Fruit fly (Drosophila melanogaster) whole organism, embryonic: ENCODE results near the gene CG8861.

Experiments
- BtbVII ChIP-seq: fragments of 200-800 bp; sonication (Bioruptor generic); optimal IDR thresholded peaks from 3 replicates; lab custom pipeline; 2017; ENCODE audit warnings: missing biosample characterization, mild to moderate bottlenecking, missing genetic modification characterization
- CG11093 ChIP-seq: fragments of 200-800 bp; sonication (Bioruptor generic); IDR thresholded peaks from 3 replicates; pipeline ENCODE4 v1.3.6; 2022; ENCODE audit warnings: missing biosample characterization, missing genetic modification characterization
- CG12155 ChIP-seq: fragments of 200-800 bp; sonication (Bioruptor generic); optimal IDR thresholded peaks from 3 replicates; lab custom pipeline; 2016; ENCODE audit warnings: missing biosample characterization, missing genetic modification characterization
- CG12391 ChIP-seq: fragments of 200-800 bp; sonication (Bioruptor generic); optimal IDR thresholded peaks from 3 replicates; lab custom pipeline; 2018; ENCODE audit warnings: missing biosample characterization, mild to moderate bottlenecking, missing genetic modification characterization, moderate library complexity
- CG13894 ChIP-seq: fragments of 200-800 bp; sonication (Bioruptor generic); optimal IDR thresholded peaks from 3 replicates; lab custom pipeline; 2018; ENCODE audit warnings: missing biosample characterization, mild to moderate bottlenecking, missing genetic modification characterization, moderate library complexity
- CG17186 ChIP-seq: fragments of 200-800 bp; sonication (Bioruptor generic); optimal IDR thresholded peaks from 3 replicates; lab custom pipeline; 2017; ENCODE audit warnings: missing biosample characterization, missing genetic modification reagents, missing genetic modification characterization
- CG17385 ChIP-seq: fragments of 200-800 bp; sonication (Bioruptor generic); optimal IDR thresholded peaks from 3 replicates; lab custom pipeline; 2018; ENCODE audit warnings: missing biosample characterization, mild to moderate bottlenecking, missing genetic modification characterization
- CG2199 ChIP-seq: fragments of 200-800 bp; sonication (Bioruptor generic); IDR thresholded peaks from 3 replicates; pipeline ENCODE4 v1.3.6; 2022; ENCODE audit warnings: missing biosample characterization, missing genetic modification characterization
- CG3163 ChIP-seq: fragments of 200-800 bp; sonication (Bioruptor generic); optimal IDR thresholded peaks from 3 replicates; lab custom pipeline; 2016; ENCODE audit warnings: missing biosample characterization, missing genetic modification characterization
- CG34376 ChIP-seq: fragments of 200-800 bp; sonication (Bioruptor generic); optimal IDR thresholded peaks from 2 replicates; lab custom pipeline; 2018; ENCODE audit warnings: missing biosample characterization, mild to moderate bottlenecking, missing genetic modification characterization
- CG3847 ChIP-seq: fragments of 200-800 bp; sonication (Bioruptor generic); IDR thresholded peaks from 2 replicates; pipeline ENCODE4 v1.3.6; 2022; ENCODE audit warnings: missing biosample characterization, missing genetic modification characterization
- CG4328 ChIP-seq: fragments of 200-800 bp; sonication (Bioruptor generic); optimal IDR thresholded peaks from 3 replicates; lab custom pipeline; 2017; ENCODE audit warnings: missing biosample characterization, missing genetic modification reagents, missing genetic modification characterization
- CG4707 ChIP-seq: fragments of 200-800 bp; sonication (Bioruptor generic); optimal IDR thresholded peaks from 2 replicates; lab custom pipeline; 2018; ENCODE audit warnings: missing biosample characterization, mild to moderate bottlenecking, missing genetic modification characterization, moderate library complexity
- CG9437 ChIP-seq: fragments of 200-800 bp; sonication (Bioruptor generic); optimal IDR thresholded peaks from 2 replicates; lab custom pipeline; 2018; ENCODE audit warnings: missing biosample characterization, mild to moderate bottlenecking, missing genetic modification characterization
- Dek ChIP-seq: fragments of 200-800 bp; sonication (Bioruptor generic); optimal IDR thresholded peaks from 3 replicates; lab custom pipeline; 2019; ENCODE audit warnings: missing biosample characterization, mild to moderate bottlenecking, missing genetic modification characterization, moderate library complexity
- Fer1 ChIP-seq: fragments of 200-800 bp; sonication (Bioruptor generic); optimal IDR thresholded peaks from 2 replicates; lab custom pipeline; 2017; ENCODE audit warnings: missing biosample characterization, mild to moderate bottlenecking, missing genetic modification characterization
- HHEX ChIP-seq: fragments of 200-800 bp; sonication (Bioruptor generic); optimal IDR thresholded peaks from 3 replicates; lab custom pipeline; 2017; ENCODE audit warnings: missing biosample characterization, mild to moderate bottlenecking, missing genetic modification characterization, missing genetic modification reagents
- Hand ChIP-seq: fragments of 200-800 bp; sonication (Bioruptor generic); optimal IDR thresholded peaks from 2 replicates; lab custom pipeline; 2017; ENCODE audit warnings: mild to moderate bottlenecking, missing biosample characterization, missing genetic modification reagents, missing genetic modification characterization
- HmgD ChIP-seq: fragments of 200-800 bp; sonication (Bioruptor generic); optimal IDR thresholded peaks from 3 replicates; lab custom pipeline; 2016; ENCODE audit warnings: missing biosample characterization, missing genetic modification characterization
- Hr78 ChIP-seq, 2 experiments: fragments of 200-800 bp in 1 of 2; fragments of >200 bp in 1 of 2; sonication (Bioruptor generic) in 1 of 2; optimal IDR thresholded peaks; 2 replicates each; lab custom pipeline; 2017 to 2019; ENCODE audit warnings: missing biosample characterization in 2 of 2, missing genetic modification characterization in 2 of 2, mild to moderate bottlenecking in 1 of 2, moderate library complexity in 1 of 2
- Med ChIP-seq: fragments of 200-800 bp; sonication (Bioruptor generic); peaks from one replicate; lab custom pipeline; 2016; ENCODE audit warnings: missing biosample characterization, missing genetic modification characterization, mild to moderate bottlenecking, inconsistent platforms, moderate library complexity
- Nf-YC ChIP-seq: fragments of 200-800 bp; optimal IDR thresholded peaks from 3 replicates; lab custom pipeline; 2019; ENCODE audit warnings: missing biosample characterization, mild to moderate bottlenecking, missing genetic modification characterization, moderate library complexity
- NfI ChIP-seq: fragments of 200-800 bp; sonication (Bioruptor generic); optimal IDR thresholded peaks from 3 replicates; lab custom pipeline; 2018; ENCODE audit warnings: missing biosample characterization, mild to moderate bottlenecking, missing genetic modification characterization, moderate library complexity
- Pdp1 ChIP-seq, 2 experiments: fragments of 200-800 bp; sonication (Bioruptor generic); optimal IDR thresholded peaks; 3 replicates each; lab custom pipeline; 2016; ENCODE audit warnings: missing biosample characterization in 2 of 2, missing genetic modification characterization in 2 of 2, mild to moderate bottlenecking in 1 of 2, moderate library complexity in 1 of 2
- abd-A ChIP-seq: fragments of 200-800 bp; sonication (Bioruptor generic); optimal IDR thresholded peaks from 3 replicates; lab custom pipeline; 2019; ENCODE audit warnings: missing biosample characterization, mild to moderate bottlenecking, missing genetic modification characterization, moderate library complexity
- bsh ChIP-seq, 2 experiments: fragments of 200-800 bp; sonication (Bioruptor generic); optimal IDR thresholded peaks; 2 replicates each; lab custom pipeline; 2017 to 2018; ENCODE audit warnings: mild to moderate bottlenecking in 2 of 2, missing biosample characterization in 2 of 2, missing genetic modification characterization in 2 of 2, moderate library complexity in 1 of 2
- cg ChIP-seq: fragments of 200-800 bp; sonication (Bioruptor generic); optimal IDR thresholded peaks from 3 replicates; lab custom pipeline; 2019; ENCODE audit warnings: missing biosample characterization, mild to moderate bottlenecking, missing genetic modification characterization, moderate library complexity
- crol ChIP-seq: fragments of 200-800 bp; sonication (Bioruptor generic); IDR thresholded peaks from 2 replicates; pipeline ENCODE4 v1.3.6; 2022; ENCODE audit warnings: missing biosample characterization, missing genetic modification characterization
- esg ChIP-seq: fragments of 200-800 bp; sonication (Bioruptor generic); conservative IDR thresholded peaks from 2 replicates; pipeline ENCODE4 v1.3.6; 2022; ENCODE audit warnings: missing biosample characterization, missing genetic modification characterization
- gfzf ChIP-seq: fragments of 200-800 bp; sonication (Bioruptor generic); optimal IDR thresholded peaks from 2 replicates; lab custom pipeline; 2016; ENCODE audit warnings: missing biosample characterization, mild to moderate bottlenecking, missing genetic modification characterization, moderate library complexity
- gt ChIP-seq: fragments of 200-800 bp; sonication (Bioruptor generic); IDR thresholded peaks from 2 replicates; pipeline ENCODE4 v1.3.6; 2022; ENCODE audit warnings: missing biosample characterization, missing genetic modification characterization
- her ChIP-seq: fragments of 200-800 bp; sonication (Bioruptor generic); optimal IDR thresholded peaks from 2 replicates; lab custom pipeline; 2016; ENCODE audit warnings: missing biosample characterization, missing genetic modification characterization
- insv ChIP-seq, 2 experiments: fragments of 200-800 bp; sonication (Bioruptor generic); optimal IDR thresholded peaks; 3 replicates each; lab custom pipeline; 2016 to 2018; ENCODE audit warnings: missing biosample characterization in 2 of 2, missing genetic modification characterization in 2 of 2
- kah ChIP-seq: fragments of 200-800 bp; sonication (Bioruptor generic); optimal IDR thresholded peaks from 2 replicates; lab custom pipeline; 2018; ENCODE audit warnings: missing biosample characterization, mild to moderate bottlenecking, missing genetic modification characterization
- lbe ChIP-seq: fragments of 200-800 bp; sonication (Bioruptor generic); optimal IDR thresholded peaks from 2 replicates; lab custom pipeline; 2016; ENCODE audit warnings: missing biosample characterization, mild to moderate bottlenecking, missing genetic modification characterization
- maf-S ChIP-seq: fragments of 200-800 bp; sonication (Bioruptor generic); optimal IDR thresholded peaks from 2 replicates; lab custom pipeline; 2016; ENCODE audit warnings: missing biosample characterization, missing genetic modification characterization
- mirr ChIP-seq: fragments of 200-800 bp; sonication (Bioruptor generic); optimal IDR thresholded peaks from 3 replicates; lab custom pipeline; 2018; ENCODE audit warnings: missing biosample characterization, mild to moderate bottlenecking, missing genetic modification characterization
- nom ChIP-seq: fragments of 200-800 bp; sonication (Bioruptor generic); optimal IDR thresholded peaks from 2 replicates; lab custom pipeline; 2017; ENCODE audit warnings: missing biosample characterization, missing genetic modification characterization, mild to moderate bottlenecking, moderate library complexity, missing genetic modification reagents
- pan ChIP-seq, 4 experiments: fragments of >200 bp in 3 of 4; fragments of 200-800 bp in 1 of 4; sonication (Bioruptor generic) in 1 of 4; optimal IDR thresholded peaks in 3 of 4; IDR thresholded peaks in 1 of 4; 2 replicates each; pipeline versions ENCODE4 v1.3.6 to Lab custom; 2017 to 2022; ENCODE audit warnings: missing biosample characterization in 2 of 4, missing genetic modification characterization in 2 of 4, mixed read lengths in 1 of 4
- schlank ChIP-seq: fragments of 200-800 bp; sonication (Bioruptor generic); optimal IDR thresholded peaks from 2 replicates; lab custom pipeline; 2018; ENCODE audit warnings: missing biosample characterization, mild to moderate bottlenecking, missing genetic modification characterization
- sd ChIP-seq: fragments of 200-800 bp; sonication (Bioruptor generic); optimal IDR thresholded peaks from 3 replicates; lab custom pipeline; 2018; ENCODE audit warnings: missing biosample characterization, mild to moderate bottlenecking, missing genetic modification characterization, moderate library complexity
- sens ChIP-seq: fragments of 200-800 bp; sonication (Bioruptor generic); peaks from one replicate; lab custom pipeline; 2016; ENCODE audit warnings: missing biosample characterization, missing genetic modification characterization
- sob ChIP-seq: fragments of 200-800 bp; sonication (Bioruptor generic); IDR thresholded peaks from 2 replicates; pipeline ENCODE4 v1.3.6; 2022; ENCODE audit warnings: missing biosample characterization, missing genetic modification characterization
- sr ChIP-seq: fragments of 200-800 bp; sonication (Bioruptor generic); IDR thresholded peaks from 3 replicates; pipeline ENCODE4 v1.3.6; 2022; ENCODE audit warnings: missing biosample characterization, missing genetic modification characterization
- sug ChIP-seq: fragments of 200-800 bp; optimal IDR thresholded peaks from 2 replicates; lab custom pipeline; 2019; ENCODE audit warnings: missing biosample characterization, mild to moderate bottlenecking, missing genetic modification characterization, moderate library complexity
- ttk ChIP-seq: fragments of 200-800 bp; sonication (Bioruptor generic); IDR thresholded peaks from 2 replicates; pipeline ENCODE4 v2.1.2; 2022; ENCODE audit warnings: missing biosample characterization, missing genetic modification characterization
- zen ChIP-seq: fragments of 200-800 bp; sonication (Bioruptor generic); optimal IDR thresholded peaks from 3 replicates; lab custom pipeline; 2018; ENCODE audit warnings: missing biosample characterization, mild to moderate bottlenecking, missing genetic modification characterization, moderate library complexity
- zf30C ChIP-seq: fragments of 200-800 bp; sonication (Bioruptor generic); optimal IDR thresholded peaks from 3 replicates; lab custom pipeline; 2018; ENCODE audit warnings: missing biosample characterization, mild to moderate bottlenecking, missing genetic modification characterization

The CG8861 gene

dm6 chr3R:9344186-9344790 is 16.0 kb upstream of the CG8861 start (continued):
- peak; percentile 27 for TF ChIP-seq lbe (GFP tag; lab: Kevin White, UChicago)
- TF ChIP-seq Hr78 (GFP tag; optimal IDR thresholded peaks at IDR 0.05; lab: Kevin White, UChicago): peak in 1 of 2 experiments; percentile 55
- peak; percentile 72; the same call in 1 of the 2 replicates for TF ChIP-seq crol (GFP tag; lab: Robert Waterston, UW)
- peak; percentile 47 for TF ChIP-seq CG34376
- peak; percentile 28 for TF ChIP-seq CG4328
- peak; percentile 35 for TF ChIP-seq CG13894
- no peak for TF ChIP-seq pan (optimal IDR thresholded peaks at IDR 0.05; lab: Kevin White, UChicago)
- no peak for TF ChIP-seq pan (GFP tag; optimal IDR thresholded peaks at IDR 0.05 in 1 of 2, IDR thresholded peaks at IDR 0.05 in 1 of 2)
- peak; percentile 63 for TF ChIP-seq sug (tag; lab: Kevin White, UChicago)
- peak in 1 of 2 experiments; percentile 16 for TF ChIP-seq insv (GFP tag; optimal IDR thresholded peaks at IDR 0.05; lab: Kevin White, UChicago)
- TF ChIP-seq nom (GFP tag; lab: Kevin White, UChicago): peak; percentile 28
- no peak for TF ChIP-seq gfzf (GFP tag; lab: Kevin White, UChicago)
- no peak for TF ChIP-seq HmgD (GFP tag; lab: Kevin White, UChicago)
- TF ChIP-seq mirr (GFP tag; lab: Kevin White, UChicago): peak; percentile 59
- TF ChIP-seq CG3847 (GFP tag; lab: Robert Waterston, UW): no peak
- no peak for TF ChIP-seq NfI
- no peak for TF ChIP-seq Nf-YC
- TF ChIP-seq CG12391 (tag; lab: Kevin White, UChicago): no peak
- TF ChIP-seq BtbVII (GFP tag; lab: Kevin White, UChicago): peak; percentile 9
- TF ChIP-seq CG4707 (GFP tag; lab: Kevin White, UChicago): no peak
- no peak for TF ChIP-seq CG9437 (GFP tag; lab: Kevin White, UChicago)
- TF ChIP-seq CG17186 (GFP tag; lab: Kevin White, UChicago): no peak
- no peak for TF ChIP-seq ttk
- TF ChIP-seq CG2199 (GFP tag; lab: Robert Waterston, UW): peak; percentile 88
- peak; percentile 79 for TF ChIP-seq zf30C
- TF ChIP-seq HHEX (GFP tag; lab: Kevin White, UChicago): no peak
- TF ChIP-seq Pdp1 (GFP tag; optimal IDR thresholded peaks at IDR 0.05; lab: Kevin White, UChicago): peak in 1 of 2 experiments; percentile 69
- peak; percentile 50 for TF ChIP-seq zen (tag; lab: Kevin White, UChicago)
- TF ChIP-seq sd: peak; percentile 31
- no peak for TF ChIP-seq Fer1
- TF ChIP-seq maf-S: no peak
- TF ChIP-seq Dek: no peak
- no peak for TF ChIP-seq kah (GFP tag; lab: Kevin White, UChicago)
- no peak for TF ChIP-seq CG11093 (GFP tag; lab: Robert Waterston, UW)
- peak; percentile 9; the same call in 1 of the 2 replicates for TF ChIP-seq sob (GFP tag; lab: Robert Waterston, UW)
- TF ChIP-seq esg (GFP tag; lab: Robert Waterston, UW): no peak
- no peak for TF ChIP-seq CG3163 (GFP tag; lab: Kevin White, UChicago)
- peak; percentile 83; the same call in 2 of the 3 replicates for TF ChIP-seq sr (GFP tag; lab: Robert Waterston, UW)
- peak; percentile 79 for TF ChIP-seq Med (GFP tag; lab: Kevin White, UChicago)
- no peak for TF ChIP-seq CG17385 (GFP tag; lab: Kevin White, UChicago)
- TF ChIP-seq gt: no peak
- TF ChIP-seq schlank (tag; lab: Kevin White, UChicago): peak; percentile 7
- TF ChIP-seq abd-A: peak; percentile 79
- TF ChIP-seq her (GFP tag; lab: Kevin White, UChicago): no peak
- TF ChIP-seq Hand (GFP tag; lab: Kevin White, UChicago): peak; percentile 26
- no peak for TF ChIP-seq CG12155 (GFP tag; lab: Kevin White, UChicago)
- peak; percentile 26 for TF ChIP-seq cg (GFP tag; lab: Kevin White, UChicago)
- TF ChIP-seq sens (GFP tag; lab: Kevin White, UChicago): peak; percentile 46
- no peak for TF ChIP-seq bsh (GFP tag; optimal IDR thresholded peaks at IDR 0.05; lab: Kevin White, UChicago)
